Fruit fly (Drosophila melanogaster) S2 (cell line): ENCODE results near the gene Ir7d.

Source experiments
- CG8478 ChIP-seq: fragments of >200 bp; optimal IDR thresholded peaks from 2 replicates; lab custom pipeline; 2018
- CTCF ChIP-seq, 2 experiments: fragments of >200 bp; optimal IDR thresholded peaks; 2 replicates each; lab custom pipeline; 2018

DNA sequence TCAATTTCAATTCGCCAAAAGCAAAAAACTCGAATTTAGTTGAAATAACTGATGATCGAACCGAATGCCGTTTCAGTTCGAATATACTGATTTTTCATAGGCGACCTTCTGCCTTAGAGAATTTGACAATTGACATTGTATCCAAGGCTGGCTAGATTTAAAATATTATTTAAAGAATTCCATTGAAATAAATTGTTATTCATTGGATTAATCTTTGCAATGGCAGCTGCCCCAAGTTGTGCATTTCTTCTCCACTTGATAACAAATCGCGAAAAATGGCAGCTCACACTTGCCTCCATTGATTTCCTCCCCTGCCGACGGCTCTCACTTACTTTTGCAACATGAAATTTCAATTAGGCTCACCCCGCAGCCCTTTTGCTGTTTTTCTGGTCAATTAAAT, 24.5 kb downstream of the Ir7d start, which contains the start of gene CG10920:
- TF ChIP-seq CTCF (optimal IDR thresholded peaks at IDR 0.05; lab: Kevin White, UChicago) (no peak), CG8478 (no peak)
